Worm (Caenorhabditis elegans) whole organism, young adult: ENCODE data around the gene sre-29.

Experiments
- B0261.1 ChIP-seq: sonication (generic microtip); optimal IDR thresholded peaks from 2 replicates; lab custom pipeline; 2016; ENCODE audit warnings: mild to moderate bottlenecking, missing genetic modification characterization, moderate library complexity, missing compliant biosample characterization
- B0336.3 ChIP-seq: fragments of 200-800 bp; sonication (Bioruptor generic); IDR thresholded peaks from 2 replicates; pipeline ENCODE4 v1.3.6; 2022; ENCODE audit warnings: missing genetic modification characterization, missing compliant biosample characterization
- D2030.7 ChIP-seq: fragments of 200-800 bp; sonication (Bioruptor generic); IDR thresholded peaks from 2 replicates; pipeline ENCODE4 v1.3.6; 2022; ENCODE audit warnings: missing genetic modification reagents, missing genetic modification characterization, missing compliant biosample characterization
- F22D6.2 ChIP-seq: sonication (generic microtip); optimal IDR thresholded peaks from 2 replicates; lab custom pipeline; 2016; ENCODE audit warnings: mild to moderate bottlenecking, missing genetic modification characterization, missing compliant biosample characterization
- F52B5.7 ChIP-seq: sonication (generic microtip); optimal IDR thresholded peaks from 2 replicates; lab custom pipeline; 2016; ENCODE audit warnings: mild to moderate bottlenecking, missing genetic modification characterization, missing compliant biosample characterization
- K12H6.12 ChIP-seq: fragments of 200-800 bp; sonication (Bioruptor generic); optimal IDR thresholded peaks from 2 replicates; lab custom pipeline; 2018; ENCODE audit warnings: mild to moderate bottlenecking, missing genetic modification characterization, missing compliant biosample characterization
- Y56A3A.18 ChIP-seq: fragments of 200-800 bp; sonication (Bioruptor generic); IDR thresholded peaks from 2 replicates; pipeline ENCODE4 v1.3.6; 2022; ENCODE audit warnings: missing genetic modification reagents, missing genetic modification characterization, missing compliant biosample characterization
- Y67H2A.10 ChIP-seq: fragments of 200-800 bp; sonication (Bioruptor generic); conservative IDR thresholded peaks from 2 replicates; pipeline ENCODE4 v1.3.6; 2022; ENCODE audit warnings: missing genetic modification reagents, missing genetic modification characterization, missing compliant biosample characterization
- Y95B8A.8 ChIP-seq: fragments of 200-800 bp; sonication (Bioruptor generic); IDR thresholded peaks from 2 replicates; pipeline ENCODE4 v1.3.6; 2022; ENCODE audit warnings: missing genetic modification reagents, missing genetic modification characterization, missing compliant biosample characterization
- ama-1 ChIP-seq, 3 experiments: fragments of 150-350 bp in 1 of 3; sonication (generic microtip) in 2 of 3; optimal IDR thresholded peaks; 2 replicates each; lab custom pipeline; 2014 to 2018; ENCODE audit warnings: missing biosample characterization in 2 of 3, missing genetic modification characterization in 2 of 3, missing genetic modification reagents in 2 of 3
- bed-1 ChIP-seq: fragments of 200-800 bp; sonication (Bioruptor generic); IDR thresholded peaks from 2 replicates; pipeline ENCODE4 v1.3.6; 2022; ENCODE audit warnings: missing genetic modification reagents, missing genetic modification characterization, missing compliant biosample characterization
- ccch-3 ChIP-seq: fragments of 200-800 bp; sonication (Bioruptor generic); optimal IDR thresholded peaks from 2 replicates; lab custom pipeline; 2018; ENCODE audit warnings: mild to moderate bottlenecking, missing genetic modification characterization, missing compliant biosample characterization
- ceh-100 ChIP-seq: fragments of 200-800 bp; sonication (Bioruptor generic); IDR thresholded peaks from 2 replicates; pipeline ENCODE4 v1.3.6; 2022; ENCODE audit warnings: missing genetic modification reagents, missing genetic modification characterization, missing compliant biosample characterization
- ceh-58 ChIP-seq: fragments of 200-800 bp; sonication (Bioruptor generic); IDR thresholded peaks from 2 replicates; pipeline ENCODE4 v1.3.6; 2022; ENCODE audit warnings: missing genetic modification characterization, missing compliant biosample characterization
- chd-7 ChIP-seq: sonication (generic microtip); optimal IDR thresholded peaks from 2 replicates; lab custom pipeline; 2016; ENCODE audit warnings: mild to moderate bottlenecking, missing genetic modification characterization, moderate library complexity, missing compliant biosample characterization
- dpl-1 ChIP-seq: fragments of 150-350 bp; optimal IDR thresholded peaks from 2 replicates; lab custom pipeline; 2014; ENCODE audit warnings: missing biosample characterization, missing genetic modification reagents, missing genetic modification characterization
- hlh-26 ChIP-seq: fragments of 200-800 bp; sonication (Bioruptor generic); conservative IDR thresholded peaks from 2 replicates; pipeline ENCODE4 v1.3.6; 2022; ENCODE audit warnings: missing genetic modification reagents, missing genetic modification characterization, missing compliant biosample characterization
- hmg-1.2 ChIP-seq: fragments of 200-800 bp; sonication (Bioruptor generic); IDR thresholded peaks from 2 replicates; pipeline ENCODE4 v1.3.6; 2022; ENCODE audit warnings: missing genetic modification reagents, missing genetic modification characterization, missing compliant biosample characterization
- lir-1 ChIP-seq: fragments of 200-800 bp; sonication (Bioruptor generic); conservative IDR thresholded peaks from 2 replicates; pipeline ENCODE4 v1.3.6; 2022; ENCODE audit warnings: missing genetic modification reagents, missing genetic modification characterization, missing compliant biosample characterization
- lsl-1 ChIP-seq: fragments of 200-800 bp; sonication (Bioruptor generic); optimal IDR thresholded peaks from 2 replicates; lab custom pipeline; 2018; ENCODE audit warnings: mild to moderate bottlenecking, missing genetic modification characterization, moderate library complexity, missing compliant biosample characterization
- mxl-1 ChIP-seq: sonication (generic microtip); optimal IDR thresholded peaks from 2 replicates; lab custom pipeline; 2016; ENCODE audit warnings: missing genetic modification characterization, missing compliant biosample characterization
- nfyb-1 ChIP-seq: fragments of 200-800 bp; sonication (Bioruptor generic); IDR thresholded peaks from 2 replicates; pipeline ENCODE4 v1.3.6; 2022; ENCODE audit warnings: missing genetic modification reagents, missing genetic modification characterization, missing compliant biosample characterization
- pha-4 ChIP-seq: fragments of 150-350 bp; sonication (generic microtip); optimal IDR thresholded peaks from 2 replicates; lab custom pipeline; 2014; ENCODE audit warnings: missing biosample characterization, missing genetic modification reagents, missing genetic modification characterization
- rcor-1 ChIP-seq: fragments of 200-800 bp; sonication (Bioruptor generic); IDR thresholded peaks from 2 replicates; pipeline ENCODE4 v1.3.6; 2022; ENCODE audit warnings: missing genetic modification reagents, missing genetic modification characterization, missing compliant biosample characterization
- rec-8 ChIP-seq, 2 experiments: sonication (generic microtip); optimal IDR thresholded peaks; 2 replicates each; lab custom pipeline; 2016; ENCODE audit warnings: mild to moderate bottlenecking in 2 of 2, missing genetic modification characterization in 2 of 2, missing genetic modification reagents in 2 of 2, missing genotype in 2 of 2, missing biosample characterization in 1 of 2, missing compliant biosample characterization in 1 of 2, moderate library complexity in 1 of 2
- snpc-3.4 ChIP-seq: sonication (generic microtip); optimal IDR thresholded peaks from 2 replicates; lab custom pipeline; 2017; ENCODE audit warnings: missing genetic modification characterization, mild to moderate bottlenecking, missing compliant biosample characterization, antibody characterized with exemption, moderate library complexity, missing genotype, missing genetic modification reagents
- snpc-4 ChIP-seq, 5 experiments: fragments of 150-350 bp in 1 of 5; sonication (generic microtip) in 4 of 5; optimal IDR thresholded peaks; 2 replicates each; lab custom pipeline; 2014 to 2018; ENCODE audit warnings: missing genetic modification characterization in 5 of 5, missing biosample characterization in 3 of 5, antibody characterized with exemption in 2 of 5, mild to moderate bottlenecking in 2 of 5, missing compliant biosample characterization in 2 of 5, missing genotype in 2 of 5, moderate library complexity in 2 of 5, missing genetic modification reagents in 1 of 5
- tbp1 ChIP-seq: fragments of 200-800 bp; sonication (Bioruptor generic); optimal IDR thresholded peaks from 2 replicates; lab custom pipeline; 2018; ENCODE audit warnings: mild to moderate bottlenecking, missing genetic modification characterization, missing compliant biosample characterization
- xnd-1 ChIP-seq: sonication (generic microtip); optimal IDR thresholded peaks from 2 replicates; lab custom pipeline; 2016; ENCODE audit warnings: missing genotype, missing genetic modification reagents, missing genetic modification characterization, missing compliant biosample characterization
- zfh-2 ChIP-seq: fragments of 200-800 bp; sonication (Bioruptor generic); conservative IDR thresholded peaks from 2 replicates; pipeline ENCODE4 v1.3.6; 2022; ENCODE audit warnings: missing genetic modification reagents, missing genetic modification characterization, missing compliant biosample characterization
- ztf-28 ChIP-seq: fragments of 200-800 bp; sonication (Bioruptor generic); IDR thresholded peaks from 2 replicates; pipeline ENCODE4 v1.3.6; 2022; ENCODE audit warnings: missing genetic modification reagents, missing genetic modification characterization, missing compliant biosample characterization
- ztf-3 ChIP-seq: fragments of 200-800 bp; sonication (Bioruptor generic); optimal IDR thresholded peaks from 2 replicates; lab custom pipeline; 2018; ENCODE audit warnings: mild to moderate bottlenecking, missing genetic modification characterization, missing compliant biosample characterization

sre-29 gene

DNA sequence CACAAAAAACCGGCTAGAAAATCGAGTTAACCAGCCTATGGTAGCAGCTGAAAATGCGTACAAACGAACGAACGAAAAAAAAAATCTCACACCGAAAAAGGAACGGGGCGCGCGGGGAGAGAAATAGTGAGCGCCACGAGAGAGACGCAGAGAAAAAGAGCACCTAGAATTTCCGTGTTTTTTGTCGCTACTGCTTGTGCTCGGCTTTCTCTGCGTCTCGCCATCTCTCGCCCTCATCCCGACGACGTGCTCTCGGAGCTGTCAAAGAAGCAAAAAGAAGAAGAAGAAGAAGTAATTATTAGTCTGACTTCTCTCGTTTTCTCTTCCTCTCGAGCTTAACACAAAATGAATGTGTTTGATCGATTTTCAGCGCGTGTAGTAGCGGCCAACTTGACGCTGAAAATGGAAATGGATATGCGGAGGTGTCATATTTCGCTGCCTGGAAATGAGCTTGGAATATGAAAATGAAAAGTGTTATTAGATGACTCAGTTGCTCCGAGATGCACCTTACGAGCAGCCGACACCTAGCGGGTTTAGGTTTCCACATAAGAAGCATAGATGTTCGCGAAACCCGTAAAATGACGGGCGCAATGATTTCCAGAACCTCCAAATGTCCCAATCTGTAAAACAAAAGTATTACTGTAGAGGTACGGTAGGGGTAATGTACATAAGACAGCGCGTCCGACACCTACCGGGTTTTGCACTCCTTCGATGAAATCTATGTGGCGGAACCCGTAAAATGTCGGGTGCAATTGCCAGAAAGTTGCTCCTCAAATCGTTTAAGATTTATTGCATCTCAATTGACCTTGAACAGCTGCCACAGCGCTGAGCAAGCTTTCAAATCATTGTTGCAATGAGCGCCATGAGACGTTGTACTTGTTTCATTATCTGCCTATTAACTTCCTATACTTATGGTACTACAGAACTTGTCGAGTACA is 18.8 kb downstream of the sre-29 start, which contains the start of gene btb-14:
Gene btb-14 (plus strand): TSS at position 839 of the 938 bp plus-strand sequence.
- no peak for TF ChIP-seq bed-1 (GFP tag; lab: Robert Waterston, UW)
- TF ChIP-seq dpl-1 (GFP tag; lab: Kevin White, UChicago): no peak
- TF ChIP-seq B0336.3 (GFP tag; lab: Robert Waterston, UW): no peak
- peak; percentile 41 for TF ChIP-seq snpc-4 (GFP tag; optimal IDR thresholded peaks at IDR 0.05; lab: Kevin White, UChicago)
- TF ChIP-seq snpc-4 (tag; optimal IDR thresholded peaks at IDR 0.05; lab: Kevin White, UChicago): peak in 3 of 4 experiments; percentile 51 to 71 (median 61)
- TF ChIP-seq zfh-2: peak; percentile 75
- TF ChIP-seq hmg-1.2: peak; percentile 84
- peak; percentile 26 for TF ChIP-seq K12H6.12 (tag; lab: Kevin White, UChicago)

DNA sequence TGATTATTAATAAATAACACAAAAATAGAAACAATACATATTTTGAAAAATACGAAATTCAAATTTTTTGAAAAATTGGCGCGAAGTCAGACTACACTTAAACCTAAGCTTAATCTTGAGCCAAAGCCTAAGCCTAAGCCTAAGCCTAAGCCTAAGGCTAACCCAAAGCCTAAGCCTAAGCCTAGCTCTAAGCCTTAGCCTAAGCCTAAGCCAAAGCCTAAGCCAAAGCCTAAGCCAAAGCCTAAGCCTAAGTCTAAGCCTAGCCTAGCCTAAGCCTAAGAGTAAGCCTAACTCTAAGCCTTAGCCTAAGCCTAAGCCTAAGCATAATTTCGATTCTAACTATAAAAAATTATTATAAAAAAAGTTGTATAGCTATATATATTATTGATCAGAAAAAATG is 20.8 kb downstream of the sre-29 start:
- TF ChIP-seq F22D6.2 (tag; lab: Kevin White, UChicago) (no peak), K12H6.12 (tag; lab: Kevin White, UChicago) (no peak), pha-4 (tag; lab: Kevin White, UChicago) (no peak), B0261.1 (tag; lab: Kevin White, UChicago) (no peak), snpc-4 (GFP tag; optimal IDR thresholded peaks at IDR 0.05; lab: Kevin White, UChicago) (no peak), snpc-4 (tag; optimal IDR thresholded peaks at IDR 0.05; lab: Kevin White, UChicago) (no peak), lsl-1 (GFP tag; lab: Kevin White, UChicago) (no peak), ccch-3 (no peak), chd-7 (no peak), lir-1 (GFP tag; lab: Robert Waterston, UW) (no peak), ztf-3 (GFP tag; lab: Kevin White, UChicago) (no peak), rec-8 (tag; optimal IDR thresholded peaks at IDR 0.05; lab: Kevin White, UChicago) (no peak), Y56A3A.18 (GFP tag; lab: Robert Waterston, UW) (no peak), rcor-1 (GFP tag; lab: Robert Waterston, UW) (no peak), ceh-58 (GFP tag; lab: Robert Waterston, UW) (no peak), tbp1 (GFP tag; lab: Kevin White, UChicago) (no peak), mxl-1 (no peak), xnd-1 (tag; lab: Kevin White, UChicago) (no peak), Y95B8A.8 (GFP tag; lab: Robert Waterston, UW) (no peak), D2030.7 (GFP tag; lab: Robert Waterston, UW) (no peak)
- TF ChIP-seq, all 124 proteins: peak for 0

DNA sequence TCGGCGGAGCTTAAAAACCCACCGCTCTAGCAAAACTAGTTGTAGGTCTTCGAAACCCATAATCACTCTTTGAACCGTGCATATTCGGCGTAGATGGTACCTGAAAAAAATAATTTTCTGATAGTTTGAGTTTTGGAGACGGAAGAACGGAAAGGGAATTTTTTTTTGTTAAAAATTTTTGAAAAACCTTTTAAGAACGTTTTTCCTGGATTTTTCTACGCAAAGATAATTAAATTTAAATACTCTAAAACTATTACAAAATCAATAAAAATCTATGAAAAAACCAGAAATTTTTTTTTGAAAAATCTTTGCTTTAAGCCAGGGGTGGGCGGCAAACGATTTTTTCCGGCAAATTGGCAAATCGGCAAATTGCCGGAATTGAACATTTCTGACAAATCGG is 22.3 kb downstream of the sre-29 start, which contains the start of gene marc-5:
Gene marc-5 (minus strand): TSS at position 101 of the 400 bp plus-strand sequence.
- no peak for TF ChIP-seq ama-1 (optimal IDR thresholded peaks at IDR 0.05; lab: Kevin White, UChicago)
- no peak for TF ChIP-seq ama-1 (GFP tag; optimal IDR thresholded peaks at IDR 0.05; lab: Kevin White, UChicago)
- no peak for TF ChIP-seq Y67H2A.10 (GFP tag; lab: Robert Waterston, UW)
- TF ChIP-seq F22D6.2 (tag; lab: Kevin White, UChicago): no peak
- no peak for TF ChIP-seq mxl-1
- TF ChIP-seq F52B5.7: no peak
- no peak for TF ChIP-seq ceh-100 (GFP tag; lab: Robert Waterston, UW)
- TF ChIP-seq nfyb-1: no peak
- TF ChIP-seq snpc-3.4 (tag; lab: Kevin White, UChicago): no peak
- TF ChIP-seq ztf-28: no peak
- no peak for TF ChIP-seq hlh-26 (GFP tag; lab: Robert Waterston, UW)
